Worm (Caenorhabditis elegans) whole organism, late embryonic: ENCODE measurements around the gene txt-1.

Source experiments
- F13H6.1 ChIP-seq: sonication (generic microtip); optimal IDR thresholded peaks from 2 replicates; lab custom pipeline; 2016; ENCODE audit warnings: missing genetic modification characterization, missing compliant biosample characterization
- ceh-18 ChIP-seq: sonication (generic microtip); optimal IDR thresholded peaks from 2 replicates; lab custom pipeline; 2016; ENCODE audit warnings: missing genetic modification characterization, missing compliant biosample characterization
- ceh-45 ChIP-seq: fragments of 200-800 bp; sonication (Bioruptor generic); IDR thresholded peaks from 2 replicates; pipeline ENCODE4 v1.3.6; 2022; ENCODE audit warnings: missing genetic modification reagents, missing genetic modification characterization, missing compliant biosample characterization
- ceh-6 ChIP-seq: fragments of 200-800 bp; sonication (Bioruptor generic); optimal IDR thresholded peaks from 2 replicates; lab custom pipeline; 2018; ENCODE audit warnings: mild to moderate bottlenecking, missing genetic modification characterization, missing compliant biosample characterization
- fkh-10 ChIP-seq: fragments of 150-350 bp; optimal IDR thresholded peaks from 2 replicates; lab custom pipeline; 2014; ENCODE audit warnings: missing biosample characterization, missing genetic modification reagents, missing genetic modification characterization
- pha-4 ChIP-seq: fragments of 150-350 bp; optimal IDR thresholded peaks from 2 replicates; lab custom pipeline; 2018; ENCODE audit warnings: missing biosample characterization, missing genetic modification reagents, missing genetic modification characterization
- pqm-1 ChIP-seq: sonication (generic microtip); optimal IDR thresholded peaks from 2 replicates; lab custom pipeline; 2016; ENCODE audit warnings: missing genetic modification characterization, missing compliant biosample characterization
- ttx-3 ChIP-seq: sonication (generic microtip); optimal IDR thresholded peaks from 2 replicates; lab custom pipeline; 2016; ENCODE audit warnings: missing genetic modification reagents, missing genetic modification characterization, missing compliant biosample characterization
- unc-55 ChIP-seq: sonication (generic microtip); optimal IDR thresholded peaks from 2 replicates; lab custom pipeline; 2017; ENCODE audit warnings: missing biosample characterization, missing genetic modification reagents, missing genetic modification characterization
- unc-86 ChIP-seq: sonication (generic microtip); optimal IDR thresholded peaks from 2 replicates; lab custom pipeline; 2016; ENCODE audit warnings: missing genetic modification characterization, missing compliant biosample characterization
- ztf-16 ChIP-seq: sonication (generic microtip); optimal IDR thresholded peaks from 2 replicates; lab custom pipeline; 2017; ENCODE audit warnings: missing genetic modification characterization, missing compliant biosample characterization

- TF ChIP-seq pha-4 (tag; lab: Kevin White, UChicago) (no peak), ttx-3 (no peak), ceh-45 (GFP tag; lab: Robert Waterston, UW) (no peak), F13H6.1 (tag; lab: Kevin White, UChicago) (no peak), ceh-18 (tag; lab: Kevin White, UChicago) (no peak), unc-86 (tag; lab: Kevin White, UChicago) (no peak), fkh-10 (GFP tag; lab: Kevin White, UChicago) (no peak), ztf-16 (tag; lab: Kevin White, UChicago) (no peak), pqm-1 (no peak), ceh-6 (GFP tag; lab: Kevin White, UChicago) (no peak), unc-55 (GFP tag; lab: Kevin White, UChicago) (no peak)
Observed at ce11 chrII:122494-122893, 16.5 kb downstream of the txt-1 start.
